Fruit fly (Drosophila melanogaster) whole organism, embryonic: ENCODE data around the gene Polr1D.

Experiments
- Bgb ChIP-seq: fragments of 200-800 bp; sonication (Bioruptor generic); IDR thresholded peaks from 2 replicates; pipeline ENCODE4 v1.3.6; 2022; ENCODE audit warnings: missing biosample characterization, missing genetic modification characterization; ENCODE audit not compliant: partially characterized antibody
- Blimp-1 ChIP-seq: fragments of 200-800 bp; sonication (Bioruptor generic); optimal IDR thresholded peaks from 3 replicates; lab custom pipeline; 2018; ENCODE audit warnings: missing biosample characterization, missing genetic modification characterization, mild to moderate bottlenecking, moderate library complexity, missing genetic modification reagents
- CG11398 ChIP-seq: fragments of 200-800 bp; sonication (Bioruptor generic); optimal IDR thresholded peaks from 2 replicates; lab custom pipeline; 2016; ENCODE audit warnings: missing biosample characterization, missing genetic modification characterization
- CG11723 ChIP-seq: fragments of 200-800 bp; sonication (Bioruptor generic); optimal IDR thresholded peaks from 2 replicates; lab custom pipeline; 2017; ENCODE audit warnings: missing biosample characterization, mild to moderate bottlenecking, missing genetic modification characterization
- CG14014 ChIP-seq: fragments of 200-800 bp; sonication (Bioruptor generic); IDR thresholded peaks from 2 replicates; pipeline ENCODE4 v1.3.6; 2022; ENCODE audit warnings: missing biosample characterization, missing genetic modification characterization
- CG14860 ChIP-seq: fragments of 200-800 bp; sonication (Bioruptor generic); IDR thresholded peaks from 3 replicates; pipeline ENCODE4 v1.3.6; 2022; ENCODE audit warnings: missing biosample characterization, missing genetic modification characterization; ENCODE audit not compliant: partially characterized antibody
- CG14965 ChIP-seq: fragments of 200-800 bp; sonication (Bioruptor generic); optimal IDR thresholded peaks from 2 replicates; lab custom pipeline; 2016; ENCODE audit warnings: missing biosample characterization, missing genetic modification characterization, borderline replicate concordance
- CG15011 ChIP-seq: fragments of 200-800 bp; sonication (Bioruptor generic); optimal IDR thresholded peaks from 3 replicates; lab custom pipeline; 2018; ENCODE audit warnings: missing biosample characterization, mild to moderate bottlenecking, missing genetic modification characterization
- CG15479 ChIP-seq: fragments of 200-800 bp; sonication (Bioruptor generic); optimal IDR thresholded peaks from 3 replicates; lab custom pipeline; 2019; ENCODE audit warnings: missing biosample characterization, mild to moderate bottlenecking, missing genetic modification characterization, moderate library complexity
- CG1647 ChIP-seq: fragments of 200-800 bp; sonication (Bioruptor generic); optimal IDR thresholded peaks from 3 replicates; lab custom pipeline; 2016; ENCODE audit warnings: missing biosample characterization, missing genetic modification characterization
- CG18599 ChIP-seq: fragments of 200-800 bp; sonication (Bioruptor generic); optimal IDR thresholded peaks from 3 replicates; lab custom pipeline; 2017; ENCODE audit warnings: missing biosample characterization, missing genetic modification characterization, mild to moderate bottlenecking, moderate library complexity, missing genetic modification reagents
- CG2678 ChIP-seq: fragments of 200-800 bp; sonication (Bioruptor generic); optimal IDR thresholded peaks from 3 replicates; lab custom pipeline; 2019; ENCODE audit warnings: missing biosample characterization, mild to moderate bottlenecking, missing genetic modification characterization, moderate library complexity
- CG32767 ChIP-seq: fragments of 200-800 bp; sonication (Bioruptor generic); IDR thresholded peaks from 2 replicates; pipeline ENCODE4 v1.3.6; 2022; ENCODE audit warnings: missing biosample characterization, missing genetic modification characterization
- CG3281 ChIP-seq: fragments of 200-800 bp; sonication (Bioruptor generic); optimal IDR thresholded peaks from 3 replicates; lab custom pipeline; 2017; ENCODE audit warnings: missing biosample characterization, mild to moderate bottlenecking, missing genetic modification characterization
- CG33213 ChIP-seq: fragments of 200-800 bp; sonication (Bioruptor generic); optimal IDR thresholded peaks from 3 replicates; lab custom pipeline; 2016; ENCODE audit warnings: missing biosample characterization, missing genetic modification characterization
- CG33557 ChIP-seq: fragments of 200-800 bp; sonication (Bioruptor generic); optimal IDR thresholded peaks from 2 replicates; lab custom pipeline; 2019; ENCODE audit warnings: missing biosample characterization, mild to moderate bottlenecking, missing genetic modification characterization, moderate library complexity
- CG4820 ChIP-seq: fragments of 200-800 bp; sonication (Bioruptor generic); optimal IDR thresholded peaks from 3 replicates; lab custom pipeline; 2016; ENCODE audit warnings: missing biosample characterization, missing genetic modification characterization
- CG6791 ChIP-seq: fragments of 200-800 bp; sonication (Bioruptor generic); IDR thresholded peaks from 3 replicates; pipeline ENCODE4 v1.3.6; 2022; ENCODE audit warnings: missing biosample characterization, missing genetic modification characterization; ENCODE audit not compliant: partially characterized antibody
- CG7556 ChIP-seq: fragments of 200-800 bp; sonication (Bioruptor generic); optimal IDR thresholded peaks from 2 replicates; lab custom pipeline; 2017; ENCODE audit warnings: missing biosample characterization, mild to moderate bottlenecking, missing genetic modification characterization
- CkIIα-i1 ChIP-seq: fragments of 200-800 bp; sonication (Bioruptor generic); IDR thresholded peaks from 2 replicates; pipeline ENCODE4 v1.3.6; 2022; ENCODE audit warnings: missing biosample characterization, missing genetic modification characterization
- CrebB ChIP-seq: fragments of 200-800 bp; sonication (Bioruptor generic); optimal IDR thresholded peaks from 3 replicates; lab custom pipeline; 2018; ENCODE audit warnings: missing biosample characterization, mild to moderate bottlenecking, missing genetic modification characterization
- Dfd ChIP-seq, 2 experiments: fragments of >200 bp; optimal IDR thresholded peaks; 2 replicates each; lab custom pipeline; 2017; ENCODE audit warnings: missing biosample characterization in 2 of 2, missing genetic modification characterization in 2 of 2
- Dp ChIP-seq: fragments of 200-800 bp; sonication (Bioruptor generic); optimal IDR thresholded peaks from 2 replicates; lab custom pipeline; 2018; ENCODE audit warnings: missing biosample characterization, mild to moderate bottlenecking, missing genetic modification characterization, moderate library complexity
- Eip74EF ChIP-seq, 2 experiments: fragments of 200-800 bp in 1 of 2; fragments of >200 bp in 1 of 2; sonication (Bioruptor generic) in 1 of 2; optimal IDR thresholded peaks; 2 replicates each; lab custom pipeline; 2017 to 2019; ENCODE audit warnings: missing biosample characterization in 2 of 2, missing genetic modification characterization in 2 of 2, mild to moderate bottlenecking in 1 of 2, moderate library complexity in 1 of 2
- Hey ChIP-seq: fragments of 200-800 bp; sonication (Bioruptor generic); optimal IDR thresholded peaks from 3 replicates; lab custom pipeline; 2018; ENCODE audit warnings: missing biosample characterization, mild to moderate bottlenecking, missing genetic modification characterization
- Mrtf ChIP-seq: fragments of 200-800 bp; sonication (Bioruptor generic); IDR thresholded peaks from 3 replicates; pipeline ENCODE4 v1.3.6; 2022; ENCODE audit warnings: missing biosample characterization, missing genetic modification characterization
- NC2α ChIP-seq: fragments of 200-800 bp; sonication (Bioruptor generic); optimal IDR thresholded peaks from 2 replicates; lab custom pipeline; 2016; ENCODE audit warnings: missing biosample characterization, missing genetic modification characterization
- NC2β ChIP-seq: fragments of 200-800 bp; sonication (Bioruptor generic); optimal IDR thresholded peaks from 2 replicates; lab custom pipeline; 2016; ENCODE audit warnings: missing biosample characterization, missing genetic modification characterization
- Nf-YA ChIP-seq: fragments of 200-800 bp; sonication (Bioruptor generic); IDR thresholded peaks from 2 replicates; pipeline ENCODE4 v1.3.6; 2022; ENCODE audit warnings: missing biosample characterization, missing genetic modification characterization
- Sin3A ChIP-seq: fragments of >200 bp; optimal IDR thresholded peaks from 2 replicates; lab custom pipeline; 2018
- Spps ChIP-seq: fragments of 200-800 bp; sonication (Bioruptor generic); optimal IDR thresholded peaks from 2 replicates; lab custom pipeline; 2018; ENCODE audit warnings: missing biosample characterization, mild to moderate bottlenecking, missing genetic modification characterization
- YL-1 ChIP-seq: fragments of 200-800 bp; sonication (Bioruptor generic); optimal IDR thresholded peaks from 3 replicates; lab custom pipeline; 2017; ENCODE audit warnings: missing biosample characterization, mild to moderate bottlenecking, missing genetic modification characterization
- amos ChIP-seq: fragments of 200-800 bp; sonication (Bioruptor generic); IDR thresholded peaks from 2 replicates; pipeline ENCODE4 v1.3.6; 2022; ENCODE audit warnings: missing biosample characterization, missing genetic modification characterization; ENCODE audit not compliant: partially characterized antibody
- cad ChIP-seq: fragments of >200 bp; optimal IDR thresholded peaks from 2 replicates; lab custom pipeline; 2017; ENCODE audit warnings: missing biosample characterization, missing genetic modification characterization
- cg ChIP-seq: fragments of 200-800 bp; sonication (Bioruptor generic); optimal IDR thresholded peaks from 3 replicates; lab custom pipeline; 2019; ENCODE audit warnings: missing biosample characterization, mild to moderate bottlenecking, missing genetic modification characterization, moderate library complexity
- chn ChIP-seq: fragments of 200-800 bp; sonication (Bioruptor generic); optimal IDR thresholded peaks from 2 replicates; lab custom pipeline; 2016; ENCODE audit warnings: missing biosample characterization, missing genetic modification characterization
- danr ChIP-seq: fragments of 200-800 bp; sonication (Bioruptor generic); IDR thresholded peaks from 2 replicates; pipeline ENCODE4 v1.3.6; 2022; ENCODE audit warnings: missing biosample characterization, missing genetic modification characterization
- dmrt11E ChIP-seq: fragments of 200-800 bp; sonication (Bioruptor generic); optimal IDR thresholded peaks from 3 replicates; lab custom pipeline; 2018; ENCODE audit warnings: missing biosample characterization, mild to moderate bottlenecking, missing genetic modification characterization, moderate library complexity
- fd64A ChIP-seq: fragments of 200-800 bp; sonication (Bioruptor generic); optimal IDR thresholded peaks from 3 replicates; lab custom pipeline; 2018; ENCODE audit warnings: missing biosample characterization, mild to moderate bottlenecking, missing genetic modification characterization
- gcm2 ChIP-seq: fragments of 200-800 bp; sonication (Bioruptor generic); optimal IDR thresholded peaks from 2 replicates; lab custom pipeline; 2016; ENCODE audit warnings: missing biosample characterization, missing genetic modification characterization
- grn ChIP-seq: fragments of 200-800 bp; sonication (Bioruptor generic); optimal IDR thresholded peaks from 3 replicates; lab custom pipeline; 2017; ENCODE audit warnings: missing biosample characterization, missing genetic modification characterization
- gsb-n ChIP-seq: fragments of 200-800 bp; sonication (Bioruptor generic); optimal IDR thresholded peaks from 3 replicates; lab custom pipeline; 2018; ENCODE audit warnings: missing biosample characterization, mild to moderate bottlenecking, missing genetic modification characterization
- jing ChIP-seq: fragments of 200-800 bp; sonication (Bioruptor generic); optimal IDR thresholded peaks from 2 replicates; lab custom pipeline; 2018; ENCODE audit warnings: missing biosample characterization, mild to moderate bottlenecking, missing genetic modification characterization
- kni ChIP-seq: fragments of 200-800 bp; sonication (Bioruptor generic); optimal IDR thresholded peaks from 3 replicates; lab custom pipeline; 2017; ENCODE audit warnings: mild to moderate bottlenecking, missing biosample characterization, missing genetic modification reagents, missing genetic modification characterization
- odd ChIP-seq: fragments of 200-800 bp; sonication (Bioruptor generic); optimal IDR thresholded peaks from 2 replicates; lab custom pipeline; 2017; ENCODE audit warnings: missing biosample characterization, mild to moderate bottlenecking, missing genetic modification characterization
- org-1 ChIP-seq: fragments of 200-800 bp; sonication (Bioruptor generic); optimal IDR thresholded peaks from 2 replicates; lab custom pipeline; 2017; ENCODE audit warnings: missing biosample characterization, missing genetic modification characterization
- sd ChIP-seq: fragments of 200-800 bp; sonication (Bioruptor generic); optimal IDR thresholded peaks from 3 replicates; lab custom pipeline; 2018; ENCODE audit warnings: missing biosample characterization, mild to moderate bottlenecking, missing genetic modification characterization, moderate library complexity
- ssp ChIP-seq: fragments of 200-800 bp; sonication (Bioruptor generic); IDR thresholded peaks from 2 replicates; pipeline ENCODE4 v1.3.6; 2022; ENCODE audit warnings: missing biosample characterization, missing genetic modification characterization
- tna ChIP-seq: fragments of 200-800 bp; sonication (Bioruptor generic); IDR thresholded peaks from 2 replicates; pipeline ENCODE4 v1.3.6; 2022; ENCODE audit warnings: missing biosample characterization, missing genetic modification characterization; ENCODE audit not compliant: partially characterized antibody
- vfl ChIP-seq: fragments of 200-800 bp; sonication (Bioruptor generic); optimal IDR thresholded peaks from 2 replicates; lab custom pipeline; 2016; ENCODE audit warnings: missing biosample characterization, missing genetic modification characterization
- zen ChIP-seq: fragments of 200-800 bp; sonication (Bioruptor generic); optimal IDR thresholded peaks from 3 replicates; lab custom pipeline; 2018; ENCODE audit warnings: missing biosample characterization, mild to moderate bottlenecking, missing genetic modification characterization, moderate library complexity

The Polr1D gene

dm6 chr2L:19126888-19127287 is 8.1 kb downstream of the Polr1D start (continued):
- TF ChIP-seq cad (GFP tag; lab: Kevin White, UChicago) (no peak), Dp (peak; percentile 66), YL-1 (GFP tag; lab: Kevin White, UChicago) (peak; percentile 73), CG11723 (GFP tag; lab: Kevin White, UChicago) (peak; percentile 30), jing (GFP tag; lab: Kevin White, UChicago) (no peak), CG15011 (GFP tag; lab: Kevin White, UChicago) (no peak), vfl (GFP tag; lab: Kevin White, UChicago) (no peak), gcm2 (GFP tag; lab: Kevin White, UChicago) (no peak), Dfd (GFP tag; optimal IDR thresholded peaks at IDR 0.05; lab: Kevin White, UChicago) (no peak), CG32767 (GFP tag; lab: Robert Waterston, UW) (no peak), NC2α (GFP tag; lab: Kevin White, UChicago) (no peak), zen (tag; lab: Kevin White, UChicago) (peak; percentile 45), CG15479 (no peak), Hey (tag; lab: Kevin White, UChicago) (no peak), odd (GFP tag; lab: Kevin White, UChicago) (no peak), dmrt11E (tag; lab: Kevin White, UChicago) (peak; percentile 70), CG33557 (GFP tag; lab: Kevin White, UChicago) (peak; percentile 77), Spps (tag; lab: Kevin White, UChicago) (peak; percentile 38), amos (GFP tag; lab: Robert Waterston, UW) (no peak), CG14014 (GFP tag; lab: Robert Waterston, UW) (0 out of 2 replicates have a peak, but pooled peaks have one; percentile 34), CG2678 (tag; lab: Kevin White, UChicago) (peak; percentile 77), CG4820 (GFP tag; lab: Kevin White, UChicago) (peak; percentile 35), sd (tag; lab: Kevin White, UChicago) (no peak), CG3281 (GFP tag; lab: Kevin White, UChicago) (peak; percentile 63), CG6791 (GFP tag; lab: Robert Waterston, UW) (no peak), CG11398 (no peak), grn (GFP tag; lab: Kevin White, UChicago) (no peak), CG18599 (peak; percentile 74), NC2β (GFP tag; lab: Kevin White, UChicago) (no peak), Eip74EF (GFP tag; optimal IDR thresholded peaks at IDR 0.05; lab: Kevin White, UChicago) (peak in 1 of 2 experiments; percentile 34), tna (no peak), ssp (GFP tag; lab: Robert Waterston, UW) (no peak), Nf-YA (GFP tag; lab: Robert Waterston, UW) (no peak), chn (GFP tag; lab: Kevin White, UChicago) (no peak), CG1647 (GFP tag; lab: Kevin White, UChicago) (no peak), fd64A (GFP tag; lab: Kevin White, UChicago) (no peak), cg (GFP tag; lab: Kevin White, UChicago) (no peak), Mrtf (GFP tag; lab: Robert Waterston, UW) (no peak), CkIIα-i1 (GFP tag; lab: Robert Waterston, UW) (no peak), CG14860 (GFP tag; lab: Robert Waterston, UW) (no peak; the same call in 2 of the 3 replicates), org-1 (GFP tag; lab: Kevin White, UChicago) (no peak), gsb-n (tag; lab: Kevin White, UChicago) (peak; percentile 65), Sin3A (lab: Kevin White, UChicago) (no peak), Bgb (GFP tag; lab: Robert Waterston, UW) (no peak), Blimp-1 (GFP tag; lab: Kevin White, UChicago) (no peak), CG33213 (GFP tag; lab: Kevin White, UChicago) (no peak), danr (GFP tag; lab: Robert Waterston, UW) (0 out of 2 replicates have a peak, but pooled peaks have one; percentile 18), CG7556 (GFP tag; lab: Kevin White, UChicago) (peak; percentile 58), CG14965 (GFP tag; lab: Kevin White, UChicago) (no peak), kni (GFP tag; lab: Kevin White, UChicago) (no peak), CrebB (no peak)
